Worm (Caenorhabditis elegans) whole organism, L3 larva: ENCODE data around the gene clec-157.
A peak's percentile ranks its signal among the peaks of the same experiment; 100 is the strongest.

Experiments used
- ama-1 ChIP-seq: fragments of 150-350 bp; optimal IDR thresholded peaks from 2 replicates; lab custom pipeline; 2018
- ceh-82 ChIP-seq: fragments of 150-350 bp; optimal IDR thresholded peaks from 2 replicates; lab custom pipeline; 2014; ENCODE audit warnings: missing biosample characterization, missing genetic modification characterization
- elt-2 ChIP-seq: sonication (generic microtip); optimal IDR thresholded peaks from 2 replicates; lab custom pipeline; 2016; ENCODE audit warnings: missing genetic modification reagents, mild to moderate bottlenecking, missing genetic modification characterization, missing compliant biosample characterization
- elt-3 ChIP-seq, 3 experiments: fragments of 150-350 bp in 1 of 3; sonication (generic microtip) in 2 of 3; optimal IDR thresholded peaks; 2 replicates in 2 of 3; 4 replicates in 1 of 3; lab custom pipeline; 2014 to 2017; ENCODE audit warnings: missing biosample characterization in 3 of 3, missing genetic modification characterization in 3 of 3
- mdl-1 ChIP-seq: fragments of 150-350 bp; optimal IDR thresholded peaks from 2 replicates; lab custom pipeline; 2014; ENCODE audit warnings: missing biosample characterization, missing genetic modification characterization
- nhr-12 ChIP-seq: fragments of 150-350 bp; optimal IDR thresholded peaks from 2 replicates; lab custom pipeline; 2014; ENCODE audit warnings: missing biosample characterization, missing genetic modification characterization
- sea-2 ChIP-seq: fragments of 150-350 bp; sonication (generic microtip); optimal IDR thresholded peaks from 4 replicates; lab custom pipeline; 2014; ENCODE audit warnings: missing biosample characterization, missing genetic modification reagents, missing genetic modification characterization
- tbx-2 ChIP-seq: sonication (generic microtip); optimal IDR thresholded peaks from 2 replicates; lab custom pipeline; 2016; ENCODE audit warnings: mild to moderate bottlenecking, missing genetic modification characterization, missing compliant biosample characterization
- unc-62 ChIP-seq: fragments of 150-350 bp; sonication (generic microtip); optimal IDR thresholded peaks from 4 replicates; lab custom pipeline; 2014; ENCODE audit warnings: missing biosample characterization, missing genetic modification reagents, missing genetic modification characterization
- ztf-11 ChIP-seq: fragments of 150-350 bp; optimal IDR thresholded peaks from 2 replicates; lab custom pipeline; 2014; ENCODE audit warnings: missing biosample characterization, missing genetic modification characterization

ce11 chrIII:4878281-4878680 lies 34.1 kb upstream of the clec-157 start, which contains the start of the genes tost-1 and arx-6:
- TF ChIP-seq ama-1 (lab: Kevin White, UChicago), result no peak
- no peak for TF ChIP-seq ceh-82 (tag; lab: Kevin White, UChicago)
- no peak for TF ChIP-seq tbx-2 (tag; lab: Kevin White, UChicago)
- peak; percentile 3 for TF ChIP-seq elt-2
- TF ChIP-seq unc-62 (GFP tag; lab: Kevin White, UChicago), result no peak
- TF ChIP-seq elt-3 (tag; optimal IDR thresholded peaks at IDR 0.05; lab: Kevin White, UChicago), result no peak
- no peak for TF ChIP-seq mdl-1 (tag; lab: Kevin White, UChicago)
- TF ChIP-seq nhr-12 (tag; lab: Kevin White, UChicago), result no peak
- no peak for TF ChIP-seq ztf-11 (tag; lab: Kevin White, UChicago)
- no peak for TF ChIP-seq sea-2
